Fruit fly (Drosophila melanogaster): ENCODE results near the gene Cep290.

- TF ChIP-seq net (GFP tag; optimal IDR thresholded peaks at IDR 0.05) (no peak), CG15336 (GFP tag; IDR thresholded peaks at IDR 0.05) (no peak), CG6854 (GFP tag; optimal IDR thresholded peaks at IDR 0.05) (no peak), dsx (GFP tag; optimal IDR thresholded peaks at IDR 0.05; ENCODE audit: poor library complexity, severe bottlenecking) (no peak), vri (GFP tag; optimal IDR thresholded peaks at IDR 0.05) (no peak), Met (GFP tag; optimal IDR thresholded peaks at IDR 0.05) (no peak), OdsH (GFP tag; optimal IDR thresholded peaks at IDR 0.05) (no peak), pdm3 (GFP tag; optimal IDR thresholded peaks at IDR 0.05) (no peak)
These were observed 2.5 kb upstream of the Cep290 start, which contains the start of the genes JMJD5 and Gr61a for dm6 chr3L:841260-841659.

All from whole organism, prepupa.